Worm (Caenorhabditis elegans) whole organism, L4 larva: ENCODE data around the gene C17G1.5.
A peak's percentile ranks its signal among the peaks of the same experiment; 100 is the strongest.

ENCODE experiments used
- arid-1 ChIP-seq: fragments of 200-800 bp; sonication (Bioruptor generic); conservative IDR thresholded peaks from 2 replicates; pipeline ENCODE4 v1.3.6; 2022; ENCODE audit warnings: missing genetic modification reagents, missing genetic modification characterization, missing compliant biosample characterization
- ceh-44 ChIP-seq: fragments of 200-800 bp; sonication (Bioruptor generic); IDR thresholded peaks from 2 replicates; pipeline ENCODE4 v1.3.6; 2022; ENCODE audit warnings: missing genetic modification reagents, missing genetic modification characterization, missing compliant biosample characterization
- dve-1 ChIP-seq: sonication (generic microtip); optimal IDR thresholded peaks from 2 replicates; lab custom pipeline; 2017; ENCODE audit warnings: antibody characterized with exemption, mild to moderate bottlenecking, missing genetic modification characterization, missing compliant biosample characterization; ENCODE audit not compliant: insufficient read depth
- hlh-30 ChIP-seq: sonication (generic microtip); optimal IDR thresholded peaks from 2 replicates; lab custom pipeline; 2017; ENCODE audit warnings: antibody characterized with exemption, mild to moderate bottlenecking, missing genetic modification characterization, missing compliant biosample characterization; ENCODE audit not compliant: insufficient read depth
- lin-1 ChIP-seq: fragments of 200-800 bp; sonication (Bioruptor generic); IDR thresholded peaks from 2 replicates; pipeline ENCODE4 v1.3.6; 2022; ENCODE audit warnings: missing genetic modification reagents, missing genetic modification characterization, missing compliant biosample characterization

C17G1.5 gene

DNA sequence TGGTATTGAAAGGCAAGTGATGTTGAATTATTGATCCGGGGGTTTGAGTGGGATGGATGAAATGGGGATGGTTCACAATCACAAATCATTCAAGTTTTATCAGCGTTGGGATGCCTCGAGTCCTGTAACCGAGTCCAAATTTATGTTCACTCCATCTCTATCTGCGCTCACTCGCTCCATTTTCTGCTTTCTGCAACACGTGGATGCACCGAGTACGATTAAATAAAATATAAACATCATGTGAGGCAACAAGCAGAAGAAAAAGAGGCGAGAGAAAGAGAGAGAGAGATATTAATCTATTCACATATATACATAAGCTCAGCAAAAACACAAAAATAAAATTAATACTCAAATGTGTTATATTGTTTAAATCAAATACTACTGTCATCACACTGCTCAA lies 54.5 kb downstream of the C17G1.5 start:
- no peak for TF ChIP-seq ceh-44 (GFP tag; lab: Robert Waterston, UW)
- peak; percentile 36 for TF ChIP-seq dve-1 (tag; lab: Kevin White, UChicago)
- TF ChIP-seq hlh-30 = peak; percentile 41
- no peak for TF ChIP-seq lin-1 (GFP tag; lab: Robert Waterston, UW)
- no peak for TF ChIP-seq arid-1 (GFP tag; lab: Robert Waterston, UW)
